Worm (Caenorhabditis elegans) whole organism, L2 larva: ENCODE results near the gene Y49E10.30.
A peak's percentile ranks its signal among the peaks of the same experiment; 100 is the strongest.

ENCODE experiments used
- R02D3.7 ChIP-seq: fragments of 150-350 bp; optimal IDR thresholded peaks from 2 replicates; lab custom pipeline; 2014; ENCODE audit warnings: missing biosample characterization, missing genetic modification characterization
- aly-2 ChIP-seq: fragments of 150-350 bp; optimal IDR thresholded peaks from 2 replicates; lab custom pipeline; 2014; ENCODE audit warnings: missing biosample characterization, missing genetic modification characterization
- ama-1 ChIP-seq: fragments of 150-350 bp; optimal IDR thresholded peaks from 2 replicates; lab custom pipeline; 2018; ENCODE audit warnings: inconsistent platforms
- egl-27 ChIP-seq: sonication (generic microtip); optimal IDR thresholded peaks from 3 replicates; lab custom pipeline; 2017; ENCODE audit warnings: missing biosample characterization, missing genetic modification reagents, missing genetic modification characterization
- elt-3 ChIP-seq: sonication (generic microtip); optimal IDR thresholded peaks from 2 replicates; lab custom pipeline; 2017; ENCODE audit warnings: missing biosample characterization, missing genetic modification characterization
- lin-11 ChIP-seq: fragments of 150-350 bp; sonication (generic microtip); optimal IDR thresholded peaks from 2 replicates; lab custom pipeline; 2014; ENCODE audit warnings: missing biosample characterization, missing genetic modification characterization, inconsistent platforms, mixed read lengths
- lsy-2 ChIP-seq, 2 experiments: fragments of 150-350 bp in 1 of 2; sonication (generic microtip) in 1 of 2; optimal IDR thresholded peaks; 2 replicates each; lab custom pipeline; 2014 to 2017; ENCODE audit warnings: missing biosample characterization in 2 of 2, missing genetic modification characterization in 2 of 2
- nhr-129 ChIP-seq: fragments of 150-350 bp; optimal IDR thresholded peaks from 2 replicates; lab custom pipeline; 2014; ENCODE audit warnings: missing biosample characterization, missing genetic modification characterization
- nhr-23 ChIP-seq: fragments of 150-350 bp; optimal IDR thresholded peaks from 2 replicates; lab custom pipeline; 2014; ENCODE audit warnings: missing biosample characterization, missing genetic modification reagents, missing genetic modification characterization
- nhr-77 ChIP-seq: fragments of 150-350 bp; optimal IDR thresholded peaks from 2 replicates; lab custom pipeline; 2014; ENCODE audit warnings: missing biosample characterization, missing genetic modification characterization
- snpc-4 ChIP-seq: fragments of 150-350 bp; optimal IDR thresholded peaks from 2 replicates; lab custom pipeline; 2014; ENCODE audit warnings: missing biosample characterization, missing genetic modification characterization
- unc-39 ChIP-seq: fragments of 150-350 bp; optimal IDR thresholded peaks from 2 replicates; lab custom pipeline; 2014; ENCODE audit warnings: missing biosample characterization, missing genetic modification characterization
- unc-62 ChIP-seq: fragments of 150-350 bp; optimal IDR thresholded peaks from 2 replicates; lab custom pipeline; 2014; ENCODE audit warnings: missing biosample characterization, missing genetic modification reagents, missing genetic modification characterization

- TF ChIP-seq unc-39 (tag; lab: Kevin White, UChicago) (no peak), R02D3.7 (tag; lab: Kevin White, UChicago) (no peak), nhr-23 (no peak), ama-1 (peak; percentile 49), snpc-4 (tag; lab: Kevin White, UChicago) (peak; percentile 35), aly-2 (tag; lab: Kevin White, UChicago) (no peak), elt-3 (no peak), lsy-2 (tag; optimal IDR thresholded peaks at IDR 0.05; lab: Kevin White, UChicago) (peak; percentile 59 to 77), nhr-129 (tag; lab: Kevin White, UChicago) (peak; percentile 66), nhr-77 (tag; lab: Kevin White, UChicago) (no peak), unc-62 (GFP tag; lab: Kevin White, UChicago) (no peak), egl-27 (no peak), lin-11 (no peak)
Observed at ce11 chrIII:12370011-12370506, 16.6 kb upstream of the Y49E10.30 start, which contains the start of gene rpt-6.
